Fruit fly (Drosophila melanogaster) S2 (cell line): ENCODE results near the gene Cipc.
A peak's percentile ranks its signal among the peaks of the same experiment; 100 is the strongest.

Experiments
- CG8478 ChIP-seq: fragments of >200 bp; optimal IDR thresholded peaks from 2 replicates; lab custom pipeline; 2018
- CTCF ChIP-seq, 2 experiments: fragments of >200 bp; optimal IDR thresholded peaks; 2 replicates each; lab custom pipeline; 2018

Gene Cipc

DNA sequence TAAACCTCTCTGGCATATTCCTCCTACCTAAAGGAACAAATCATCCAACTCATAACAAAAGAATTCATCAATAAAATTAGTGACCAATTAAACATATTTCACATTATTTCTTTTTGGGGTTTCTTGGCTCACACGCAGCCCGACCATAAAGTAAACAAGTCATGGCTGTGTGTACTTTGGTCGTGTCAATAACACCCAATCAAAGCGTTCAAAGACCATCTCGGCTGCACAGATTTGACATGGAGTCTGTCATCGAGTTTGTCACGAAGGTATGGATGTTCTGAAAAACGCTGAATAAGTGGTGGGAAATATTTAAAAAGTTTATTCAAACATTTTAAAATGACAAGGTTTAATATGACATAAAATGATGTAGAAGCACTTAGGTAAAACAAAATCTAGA is 23.9 kb downstream of the Cipc start:
- TF ChIP-seq CTCF (optimal IDR thresholded peaks at IDR 0.05; lab: Kevin White, UChicago) (no peak), CG8478 (lab: Kevin White, UChicago) (no peak)

DNA sequence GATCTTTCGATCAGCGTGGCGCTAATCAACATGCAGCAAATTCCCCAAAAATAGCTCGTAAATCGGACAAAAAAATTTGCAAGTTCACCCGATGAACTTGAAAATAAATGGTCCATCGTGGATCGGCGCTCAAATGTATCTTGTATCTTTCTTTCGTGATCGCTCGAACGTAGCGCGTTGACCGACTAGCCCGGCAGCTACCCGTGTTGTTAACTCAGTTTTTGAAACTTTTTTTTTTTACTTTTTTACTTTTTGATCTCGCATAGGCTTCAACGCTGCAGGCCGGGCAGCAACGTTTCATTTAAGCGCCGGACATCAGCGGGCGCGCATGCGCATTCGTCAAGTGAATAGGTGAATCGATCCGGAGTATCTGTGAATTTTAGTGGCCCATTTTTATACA is 26.2 kb downstream of the Cipc start, which contains the start of gene CG6142:
Gene CG6142 (plus strand): TSS at position 301 of the 400 bp plus-strand sequence.
- TF ChIP-seq CG8478 (lab: Kevin White, UChicago) (no peak), CTCF (optimal IDR thresholded peaks at IDR 0.05; lab: Kevin White, UChicago) (no peak)

- peak; percentile 74 to 83 for TF ChIP-seq CTCF (optimal IDR thresholded peaks at IDR 0.05; lab: Kevin White, UChicago)
- no peak for TF ChIP-seq CG8478 (lab: Kevin White, UChicago)
Observed at dm6 chr3R:26137189-26137588, 30.5 kb downstream of the Cipc start.

dm6 chr3R:26170644-26171043 is 64.0 kb downstream of the Cipc start, which contains the start of gene CG31323:
CG31323 (plus strand) TSS chr3R:26170847.
- TF ChIP-seq CG8478 (lab: Kevin White, UChicago): no peak
- no peak for TF ChIP-seq CTCF (optimal IDR thresholded peaks at IDR 0.05; lab: Kevin White, UChicago)

DNA sequence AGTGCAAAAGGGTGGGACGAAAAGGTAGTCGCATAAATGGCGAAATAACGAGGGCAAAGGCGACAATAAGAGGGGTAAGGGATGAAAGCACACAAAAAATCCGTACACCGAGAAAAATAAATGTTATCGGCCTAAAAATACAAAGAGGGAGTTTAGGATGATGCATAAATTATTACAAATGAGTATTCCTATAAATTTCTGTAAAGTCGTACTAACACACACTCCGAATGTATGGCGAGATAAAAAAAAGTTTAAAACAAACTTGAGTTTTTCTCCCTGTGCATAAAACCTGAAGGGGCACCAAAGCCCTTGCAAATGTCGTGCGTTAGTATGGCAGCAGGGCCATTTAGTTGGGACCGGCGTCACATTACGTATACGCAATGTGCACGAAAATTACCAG is 65.4 kb downstream of the Cipc start:
- TF ChIP-seq CG8478 (lab: Kevin White, UChicago) (no peak), CTCF (optimal IDR thresholded peaks at IDR 0.05; lab: Kevin White, UChicago) (no peak)
